Fruit fly (Drosophila melanogaster) whole organism, wandering third instar larva: Measurements from ENCODE around the gene Alp13.

Experiments
- Abd-B ChIP-seq: fragments of >200 bp; optimal IDR thresholded peaks from 2 replicates; lab custom pipeline; 2017; ENCODE audit warnings: missing biosample characterization, missing genetic modification characterization
- CG32264 ChIP-seq: fragments of 200-800 bp; sonication (Bioruptor generic); optimal IDR thresholded peaks from 2 replicates; lab custom pipeline; 2016; ENCODE audit warnings: missing biosample characterization, missing genetic modification characterization
- CG9705 ChIP-seq: fragments of 200-800 bp; sonication (Bioruptor generic); optimal IDR thresholded peaks from 2 replicates; lab custom pipeline; 2018; ENCODE audit warnings: missing biosample characterization, mild to moderate bottlenecking, missing genetic modification characterization
- Dfd ChIP-seq: fragments of >200 bp; optimal IDR thresholded peaks from 2 replicates; lab custom pipeline; 2017; ENCODE audit warnings: missing biosample characterization, missing genetic modification characterization
- Dif ChIP-seq: fragments of 200-275, 200-300 bp; sonication (Bioruptor generic); optimal IDR thresholded peaks from 2 replicates; lab custom pipeline; 2018; ENCODE audit warnings: missing biosample characterization, missing genetic modification characterization; ENCODE audit not compliant: partially characterized antibody
- GATAd ChIP-seq: sonication (Bioruptor generic); optimal IDR thresholded peaks from 2 replicates; lab custom pipeline; 2016; ENCODE audit warnings: missing biosample characterization, missing genetic modification characterization
- HLH106 ChIP-seq: fragments of 200-800 bp; optimal IDR thresholded peaks from 3 replicates; lab custom pipeline; 2019; ENCODE audit warnings: missing biosample characterization, mild to moderate bottlenecking, missing genetic modification characterization, moderate library complexity
- Hnf4 ChIP-seq: fragments of 200-800 bp; sonication (Bioruptor generic); optimal IDR thresholded peaks from 2 replicates; lab custom pipeline; 2016; ENCODE audit warnings: missing biosample characterization, mild to moderate bottlenecking, missing genetic modification characterization
- Hr78 ChIP-seq: fragments of >200 bp; optimal IDR thresholded peaks from 2 replicates; lab custom pipeline; 2017; ENCODE audit warnings: missing biosample characterization, missing genetic modification characterization
- Jra ChIP-seq: sonication (Bioruptor generic); optimal IDR thresholded peaks from 2 replicates; lab custom pipeline; 2016; ENCODE audit warnings: missing biosample characterization, missing genetic modification characterization
- Mio ChIP-seq: sonication (Bioruptor generic); optimal IDR thresholded peaks from 2 replicates; lab custom pipeline; 2016; ENCODE audit warnings: missing biosample characterization, missing genetic modification characterization
- Myc ChIP-seq: fragments of >200 bp; optimal IDR thresholded peaks from 2 replicates; lab custom pipeline; 2017
- N ChIP-seq: fragments of >200 bp; optimal IDR thresholded peaks from 2 replicates; lab custom pipeline; 2018; ENCODE audit warnings: missing biosample characterization, missing external identifiers, missing genetic modification characterization
- Sp1 ChIP-seq: fragments of 200-800 bp; sonication (Bioruptor generic); optimal IDR thresholded peaks from 3 replicates; lab custom pipeline; 2019; ENCODE audit warnings: missing biosample characterization, mild to moderate bottlenecking, missing genetic modification characterization, moderate library complexity
- Vsx2 ChIP-seq: fragments of 200-300, 225-300 bp; sonication (Bioruptor generic); optimal IDR thresholded peaks from 2 replicates; lab custom pipeline; 2018; ENCODE audit warnings: missing biosample characterization, missing genetic modification characterization; ENCODE audit not compliant: partially characterized antibody
- br ChIP-seq: fragments of 200-800 bp; sonication (Bioruptor generic); optimal IDR thresholded peaks from 2 replicates; lab custom pipeline; 2016; ENCODE audit warnings: missing biosample characterization, missing genetic modification characterization
- brk ChIP-seq: fragments of 200-800 bp; sonication (Bioruptor generic); optimal IDR thresholded peaks from 2 replicates; lab custom pipeline; 2016; ENCODE audit warnings: missing biosample characterization, mild to moderate bottlenecking, missing genetic modification characterization
- dl ChIP-seq, 2 experiments: fragments of 175-275, 200-275 bp in 1 of 2; fragments of 200-275 bp in 1 of 2; sonication (Bioruptor generic); optimal IDR thresholded peaks; lab custom pipeline; 2018; ENCODE audit warnings: mild to moderate bottlenecking in 2 of 2, missing biosample characterization in 2 of 2, missing genetic modification characterization in 2 of 2, moderate library complexity in 2 of 2; ENCODE audit not compliant: partially characterized antibody in 2 of 2, insufficient read depth in 1 of 2
- dmrt93B ChIP-seq: fragments of 200-800 bp; sonication (Bioruptor generic); optimal IDR thresholded peaks from 2 replicates; lab custom pipeline; 2018; ENCODE audit warnings: missing biosample characterization, mild to moderate bottlenecking, missing genetic modification characterization
- dsf ChIP-seq: sonication (Bioruptor generic); optimal IDR thresholded peaks from 2 replicates; lab custom pipeline; 2016; ENCODE audit warnings: missing biosample characterization, missing genetic modification characterization, borderline replicate concordance
- foxo ChIP-seq, 2 experiments: fragments of 200-800 bp; sonication (Bioruptor generic); optimal IDR thresholded peaks; 2 replicates in 1 of 2; 3 replicates in 1 of 2; lab custom pipeline; 2016 to 2017; ENCODE audit warnings: missing biosample characterization in 2 of 2, missing genetic modification characterization in 2 of 2
- fru ChIP-seq: fragments of 200-800 bp; sonication (Bioruptor generic); optimal IDR thresholded peaks from 3 replicates; lab custom pipeline; 2016; ENCODE audit warnings: missing biosample characterization, mild to moderate bottlenecking, missing genetic modification characterization
- h ChIP-seq: fragments of 200-800 bp; sonication (Bioruptor generic); optimal IDR thresholded peaks from 3 replicates; lab custom pipeline; 2016; ENCODE audit warnings: missing biosample characterization, mild to moderate bottlenecking, missing genetic modification characterization
- jim ChIP-seq: fragments of 175-275, 200-325 bp; sonication (Bioruptor generic); optimal IDR thresholded peaks from 2 replicates; lab custom pipeline; 2016; ENCODE audit warnings: missing biosample characterization, mild to moderate bottlenecking, missing genetic modification characterization
- lola ChIP-seq: fragments of >200 bp; optimal IDR thresholded peaks from 2 replicates; lab custom pipeline; 2017; ENCODE audit warnings: missing biosample characterization, missing genetic modification characterization
- pan ChIP-seq: fragments of >200 bp; optimal IDR thresholded peaks from 2 replicates; lab custom pipeline; 2017
- psq ChIP-seq: fragments of 200-800 bp; sonication (Bioruptor generic); optimal IDR thresholded peaks from 3 replicates; lab custom pipeline; 2017; ENCODE audit warnings: missing biosample characterization, mild to moderate bottlenecking, missing genetic modification characterization, moderate library complexity
- rgr ChIP-seq: fragments of 200-800 bp; sonication (Bioruptor generic); optimal IDR thresholded peaks from 3 replicates; lab custom pipeline; 2016; ENCODE audit warnings: missing biosample characterization, mild to moderate bottlenecking, missing genetic modification characterization
- sage ChIP-seq: fragments of 200-800 bp; sonication (Bioruptor generic); optimal IDR thresholded peaks from 2 replicates; lab custom pipeline; 2016; ENCODE audit warnings: missing biosample characterization, mild to moderate bottlenecking, missing genetic modification characterization
- sv ChIP-seq: fragments of 200-800 bp; sonication (Bioruptor generic); optimal IDR thresholded peaks from 3 replicates; lab custom pipeline; 2016; ENCODE audit warnings: missing biosample characterization, missing genetic modification characterization
- usp ChIP-seq: fragments of >200 bp; optimal IDR thresholded peaks from 2 replicates; lab custom pipeline; 2017; ENCODE audit warnings: missing biosample characterization, missing genetic modification characterization
- woc ChIP-seq: sonication (Bioruptor generic); optimal IDR thresholded peaks from 2 replicates; lab custom pipeline; 2016; ENCODE audit warnings: missing biosample characterization, mild to moderate bottlenecking, missing genetic modification characterization

Gene Alp13

dm6 chr3R:10115797-10116196 lies 40.6 kb upstream of the Alp13 start:
- TF ChIP-seq h (GFP tag; lab: Kevin White, UChicago): no peak
- no peak for TF ChIP-seq Dfd
- no peak for TF ChIP-seq foxo (GFP tag; optimal IDR thresholded peaks at IDR 0.05; lab: Kevin White, UChicago)
- TF ChIP-seq jim (GFP tag; lab: Kevin White, UChicago): no peak
- TF ChIP-seq sv (GFP tag; lab: Kevin White, UChicago): no peak
- no peak for TF ChIP-seq CG32264 (GFP tag; lab: Kevin White, UChicago)
- no peak for TF ChIP-seq Vsx2 (GFP tag; lab: Kevin White, UChicago)
- TF ChIP-seq Hr78 (GFP tag; lab: Kevin White, UChicago): no peak
- TF ChIP-seq Abd-B (GFP tag; lab: Kevin White, UChicago): no peak
- TF ChIP-seq GATAd: no peak
- no peak for TF ChIP-seq Mio
- no peak for TF ChIP-seq rgr (GFP tag; lab: Kevin White, UChicago)
- TF ChIP-seq CG9705: no peak
- TF ChIP-seq psq (GFP tag; lab: Kevin White, UChicago): no peak
- TF ChIP-seq Dif (GFP tag; lab: Kevin White, UChicago): no peak
- no peak for TF ChIP-seq dsf
- no peak for TF ChIP-seq sage (GFP tag; lab: Kevin White, UChicago)
- TF ChIP-seq usp (GFP tag; lab: Kevin White, UChicago): no peak
- TF ChIP-seq, all 38 proteins: peak for 0

DNA sequence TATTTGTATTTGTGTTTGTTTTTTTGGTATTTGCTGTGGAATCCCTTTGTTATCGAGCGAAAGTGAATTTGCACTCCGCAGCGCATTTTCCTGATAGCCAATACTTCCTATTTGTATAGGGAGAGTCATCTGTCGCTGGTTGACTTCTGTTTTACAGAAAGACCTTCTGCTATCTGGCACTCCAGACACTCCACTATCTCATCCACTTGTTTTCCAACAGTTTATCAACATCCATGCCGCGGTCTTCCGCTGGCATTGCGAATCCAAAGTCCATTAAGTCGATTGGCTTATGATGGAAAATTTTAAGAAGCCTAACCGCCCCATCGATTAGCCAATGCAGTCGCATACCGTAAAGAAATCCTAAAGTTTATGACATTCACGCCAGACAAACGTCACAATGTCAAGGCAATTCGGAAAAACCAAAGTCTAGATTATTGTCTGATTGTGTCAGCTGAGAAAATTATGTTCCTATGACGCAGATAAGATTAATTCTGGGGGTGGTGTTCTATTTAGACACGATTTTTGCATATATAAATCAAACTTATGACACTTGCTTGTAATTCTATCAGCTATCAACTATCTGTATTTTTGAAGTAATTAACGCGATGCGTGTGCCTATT lies 39.9 kb upstream of the Alp13 start:
- TF ChIP-seq dsf (no peak), N (no peak), br (GFP tag; lab: Kevin White, UChicago) (no peak), Myc (lab: Kevin White, UChicago) (no peak), psq (GFP tag; lab: Kevin White, UChicago) (no peak), dmrt93B (no peak), usp (GFP tag; lab: Kevin White, UChicago) (no peak)

dm6 chr3R:10113746-10114145 lies 38.6 kb upstream of the Alp13 start:
- no peak for TF ChIP-seq h (GFP tag; lab: Kevin White, UChicago)
- no peak for TF ChIP-seq foxo (GFP tag; optimal IDR thresholded peaks at IDR 0.05; lab: Kevin White, UChicago)
- no peak for TF ChIP-seq Hnf4
- no peak for TF ChIP-seq lola
- TF ChIP-seq Dif (GFP tag; lab: Kevin White, UChicago): no peak
- no peak for TF ChIP-seq sage (GFP tag; lab: Kevin White, UChicago)
- no peak for TF ChIP-seq jim (GFP tag; lab: Kevin White, UChicago)
- no peak for TF ChIP-seq fru
- no peak for TF ChIP-seq sv (GFP tag; lab: Kevin White, UChicago)
- TF ChIP-seq brk: no peak
- TF ChIP-seq dl (GFP tag; optimal IDR thresholded peaks at IDR 0.05; lab: Kevin White, UChicago; ENCODE audit: insufficient read depth in 1 of 2, partially characterized antibody in 2 of 2): no peak
- no peak for TF ChIP-seq woc (GFP tag; lab: Kevin White, UChicago)
- TF ChIP-seq pan (lab: Kevin White, UChicago): no peak
- TF ChIP-seq Dfd: no peak
- TF ChIP-seq Mio: no peak
- no peak for TF ChIP-seq Jra (GFP tag; lab: Kevin White, UChicago)
- no peak for TF ChIP-seq rgr (GFP tag; lab: Kevin White, UChicago)
- no peak for TF ChIP-seq Sp1 (GFP tag; lab: Kevin White, UChicago)
- no peak for TF ChIP-seq psq (GFP tag; lab: Kevin White, UChicago)
- TF ChIP-seq, all 38 proteins: peak for 0

DNA sequence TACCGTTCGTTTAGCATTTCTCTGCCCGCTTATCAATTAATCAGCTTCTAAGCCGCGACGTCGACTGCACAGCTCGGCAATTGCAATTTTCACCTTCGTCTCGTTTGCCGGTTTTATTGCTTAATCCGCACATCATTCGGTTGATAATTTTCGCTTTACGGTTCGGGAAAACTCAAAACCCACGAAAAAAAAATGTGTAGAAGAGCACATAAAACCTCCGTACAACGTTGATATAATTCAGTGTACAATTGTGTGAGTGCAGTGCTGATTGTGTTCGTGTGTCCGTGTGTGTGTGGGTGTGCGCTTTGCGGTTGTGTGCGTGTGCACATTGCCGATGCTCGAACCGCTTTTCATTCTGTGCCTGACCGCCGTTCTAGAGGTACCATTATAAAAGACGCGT lies 37.0 kb upstream of the Alp13 start, which contains the start of gene CAH7:
TSS of gene CAH7 (plus strand) at position 43 of the 400 bp plus-strand sequence.
- TF ChIP-seq N: no peak
- no peak for TF ChIP-seq Hnf4
- TF ChIP-seq rgr (GFP tag; lab: Kevin White, UChicago): no peak
- no peak for TF ChIP-seq CG9705

dm6 chr3R:10111815-10112185 lies 36.6 kb upstream of the Alp13 start:
- TF ChIP-seq rgr (GFP tag; lab: Kevin White, UChicago) (peak; percentile 20), HLH106 (peak; percentile 24), foxo (GFP tag; optimal IDR thresholded peaks at IDR 0.05; lab: Kevin White, UChicago) (peak in 1 of 2 experiments; percentile 46), CG32264 (GFP tag; lab: Kevin White, UChicago) (no peak), Sp1 (GFP tag; lab: Kevin White, UChicago) (peak; percentile 14), fru (peak; percentile 20), Dif (GFP tag; lab: Kevin White, UChicago) (no peak)
